Fruit fly (Drosophila melanogaster) whole organism, prepupa: ENCODE data around the gene RpL13A.

ENCODE experiments used
- Blimp-1 ChIP-seq: fragments of 200-800 bp; sonication (Bioruptor generic); optimal IDR thresholded peaks from 3 replicates; lab custom pipeline; 2017; ENCODE audit warnings: missing biosample characterization, missing genetic modification characterization, mild to moderate bottlenecking, moderate library complexity, missing genetic modification reagents
- CG11294 ChIP-seq: fragments of 200-800 bp; sonication (Bioruptor generic); IDR thresholded peaks from 2 replicates; pipeline ENCODE4 v1.3.6; 2022; ENCODE audit warnings: missing biosample characterization, missing genetic modification characterization
- CG11762 ChIP-seq: fragments of 200-800 bp; sonication (Bioruptor generic); optimal IDR thresholded peaks from 3 replicates; lab custom pipeline; 2016; ENCODE audit warnings: missing biosample characterization, missing genetic modification characterization; ENCODE audit not compliant: insufficient read depth
- CG11902 ChIP-seq: fragments of 200-800 bp; sonication (Bioruptor generic); optimal IDR thresholded peaks from 3 replicates; lab custom pipeline; 2016; ENCODE audit warnings: missing biosample characterization, missing genetic modification characterization
- CG1621 ChIP-seq: fragments of 200-800 bp; sonication (Bioruptor generic); optimal IDR thresholded peaks from 3 replicates; lab custom pipeline; 2018; ENCODE audit warnings: missing biosample characterization, mild to moderate bottlenecking, missing genetic modification characterization
- CG16779 ChIP-seq: fragments of 200-800 bp; sonication (Bioruptor generic); optimal IDR thresholded peaks from 3 replicates; lab custom pipeline; 2017; ENCODE audit warnings: missing biosample characterization, mild to moderate bottlenecking, missing genetic modification characterization
- CG3032 ChIP-seq: fragments of 200-800 bp; optimal IDR thresholded peaks from 2 replicates; lab custom pipeline; 2019; ENCODE audit warnings: missing biosample characterization, mild to moderate bottlenecking, missing genetic modification characterization, moderate library complexity
- CG31627 ChIP-seq: fragments of 200-800 bp; sonication (Bioruptor generic); optimal IDR thresholded peaks from 3 replicates; lab custom pipeline; 2016; ENCODE audit warnings: missing biosample characterization, missing genetic modification characterization
- CG34406 ChIP-seq: fragments of 200-800 bp; sonication (Bioruptor generic); optimal IDR thresholded peaks from 3 replicates; lab custom pipeline; 2016; ENCODE audit warnings: missing biosample characterization, missing genetic modification characterization
- CG3919 ChIP-seq: fragments of 200-800 bp; sonication (Bioruptor generic); optimal IDR thresholded peaks from 3 replicates; lab custom pipeline; 2016; ENCODE audit warnings: missing biosample characterization, missing genetic modification characterization
- CG4318 ChIP-seq: fragments of 200-800 bp; sonication (Bioruptor generic); optimal IDR thresholded peaks from 3 replicates; lab custom pipeline; 2017; ENCODE audit warnings: missing biosample characterization, mild to moderate bottlenecking, missing genetic modification characterization
- CG6163 ChIP-seq: fragments of 200-800 bp; sonication (Bioruptor generic); IDR thresholded peaks from 3 replicates; pipeline ENCODE4 v1.3.6; 2022; ENCODE audit warnings: missing biosample characterization, missing genetic modification characterization
- CG6792 ChIP-seq: fragments of 200-800 bp; sonication (Bioruptor generic); optimal IDR thresholded peaks from 3 replicates; lab custom pipeline; 2016; ENCODE audit warnings: missing biosample characterization, missing genetic modification characterization
- CG6808 ChIP-seq: fragments of 200-800 bp; sonication (Bioruptor generic); optimal IDR thresholded peaks from 3 replicates; lab custom pipeline; 2017; ENCODE audit warnings: missing biosample characterization, missing genetic modification characterization, mild to moderate bottlenecking, moderate library complexity, missing genetic modification reagents
- CG6854 ChIP-seq: fragments of 200-800 bp; sonication (Bioruptor generic); optimal IDR thresholded peaks from 2 replicates; lab custom pipeline; 2017; ENCODE audit warnings: missing biosample characterization, mild to moderate bottlenecking, missing genetic modification characterization
- CG7368 ChIP-seq: fragments of 200-800 bp; sonication (Bioruptor generic); optimal IDR thresholded peaks from 3 replicates; lab custom pipeline; 2016; ENCODE audit warnings: missing biosample characterization, missing genetic modification characterization
- CG8119 ChIP-seq: fragments of 200-800 bp; sonication (Bioruptor generic); IDR thresholded peaks from 3 replicates; pipeline ENCODE4 v1.3.6; 2022; ENCODE audit warnings: missing biosample characterization, missing genetic modification characterization
- CG8319 ChIP-seq: fragments of 200-800 bp; sonication (Bioruptor generic); optimal IDR thresholded peaks from 3 replicates; lab custom pipeline; 2016; ENCODE audit warnings: missing biosample characterization, missing genetic modification characterization
- CG8632 ChIP-seq: fragments of 200-800 bp; sonication (Bioruptor generic); optimal IDR thresholded peaks from 3 replicates; lab custom pipeline; 2016; ENCODE audit warnings: missing biosample characterization, missing genetic modification characterization
- Eip78C ChIP-seq: fragments of 200-800 bp; sonication (Bioruptor generic); peaks from one replicate; lab custom pipeline; 2016; ENCODE audit warnings: missing biosample characterization, missing genetic modification characterization
- Eip93F ChIP-seq: fragments of 200-800 bp; sonication (Bioruptor generic); optimal IDR thresholded peaks from 2 replicates; lab custom pipeline; 2016; ENCODE audit warnings: missing biosample characterization, mild to moderate bottlenecking, missing genetic modification characterization
- Ets96B ChIP-seq: fragments of 200-800 bp; optimal IDR thresholded peaks from 2 replicates; lab custom pipeline; 2019; ENCODE audit warnings: missing biosample characterization, mild to moderate bottlenecking, missing genetic modification characterization, moderate library complexity
- Hr38 ChIP-seq: sonication (Bioruptor generic); optimal IDR thresholded peaks from 2 replicates; lab custom pipeline; 2016; ENCODE audit warnings: missing biosample characterization, missing genetic modification characterization
- Hr4 ChIP-seq: fragments of 200-800 bp; sonication (Bioruptor generic); optimal IDR thresholded peaks from 3 replicates; lab custom pipeline; 2016; ENCODE audit warnings: missing biosample characterization, missing genetic modification characterization
- Met ChIP-seq: fragments of 200-800 bp; sonication (Bioruptor generic); optimal IDR thresholded peaks from 3 replicates; lab custom pipeline; 2016; ENCODE audit warnings: missing biosample characterization, missing genetic modification characterization
- OdsH ChIP-seq: fragments of 200-800 bp; sonication (Bioruptor generic); optimal IDR thresholded peaks from 3 replicates; lab custom pipeline; 2016; ENCODE audit warnings: missing biosample characterization, missing genetic modification characterization
- Smox ChIP-seq: fragments of 200-800 bp; sonication (Bioruptor generic); optimal IDR thresholded peaks from 3 replicates; lab custom pipeline; 2016; ENCODE audit warnings: missing biosample characterization, missing genetic modification characterization
- Sox102F ChIP-seq: fragments of 200-800 bp; sonication (Bioruptor generic); optimal IDR thresholded peaks from 2 replicates; lab custom pipeline; 2016; ENCODE audit warnings: missing biosample characterization, mild to moderate bottlenecking, missing genetic modification characterization
- Sox14 ChIP-seq: fragments of 200-800 bp; sonication (Bioruptor generic); optimal IDR thresholded peaks from 3 replicates; lab custom pipeline; 2016; ENCODE audit warnings: missing biosample characterization, missing genetic modification characterization
- Sox15 ChIP-seq: fragments of 200-800 bp; sonication (Bioruptor generic); optimal IDR thresholded peaks from 3 replicates; lab custom pipeline; 2016; ENCODE audit warnings: missing biosample characterization, missing genetic modification characterization
- achi ChIP-seq: fragments of 200-800 bp; sonication (Bioruptor generic); optimal IDR thresholded peaks from 3 replicates; lab custom pipeline; 2016; ENCODE audit warnings: missing biosample characterization, missing genetic modification characterization
- acj6 ChIP-seq: fragments of 200-800 bp; sonication (Bioruptor generic); optimal IDR thresholded peaks from 3 replicates; lab custom pipeline; 2016; ENCODE audit warnings: missing biosample characterization, missing genetic modification characterization
- cyc ChIP-seq: fragments of 200-800 bp; sonication (Bioruptor generic); optimal IDR thresholded peaks from 3 replicates; lab custom pipeline; 2016; ENCODE audit warnings: missing biosample characterization, missing genetic modification characterization
- dsx ChIP-seq: fragments of 200-800 bp; optimal IDR thresholded peaks from 3 replicates; lab custom pipeline; 2019; ENCODE audit warnings: missing biosample characterization, mild to moderate bottlenecking, missing genetic modification characterization, moderate library complexity; ENCODE audit not compliant: poor library complexity, severe bottlenecking
- esn ChIP-seq: fragments of 200-800 bp; sonication (Bioruptor generic); optimal IDR thresholded peaks from 2 replicates; lab custom pipeline; 2016; ENCODE audit warnings: missing biosample characterization, mild to moderate bottlenecking, missing genetic modification characterization, moderate library complexity
- fd59A ChIP-seq: fragments of 200-800 bp; sonication (Bioruptor generic); optimal IDR thresholded peaks from 2 replicates; lab custom pipeline; 2017; ENCODE audit warnings: missing biosample characterization, mild to moderate bottlenecking, missing genetic modification characterization, missing genetic modification reagents
- fd85E ChIP-seq: fragments of 200-800 bp; sonication (Bioruptor generic); optimal IDR thresholded peaks from 3 replicates; lab custom pipeline; 2016; ENCODE audit warnings: missing biosample characterization, missing genetic modification characterization
- fkh ChIP-seq: fragments of 200-800 bp; sonication (Bioruptor generic); optimal IDR thresholded peaks from 3 replicates; lab custom pipeline; 2017; ENCODE audit warnings: missing biosample characterization, mild to moderate bottlenecking, missing genetic modification characterization, moderate library complexity
- lz ChIP-seq: fragments of 200-800 bp; sonication (Bioruptor generic); optimal IDR thresholded peaks from 3 replicates; lab custom pipeline; 2016; ENCODE audit warnings: missing biosample characterization, missing genetic modification characterization
- net ChIP-seq: fragments of 200-800 bp; sonication (Bioruptor generic); optimal IDR thresholded peaks from 3 replicates; lab custom pipeline; 2016; ENCODE audit warnings: missing biosample characterization, missing genetic modification characterization
- pdm3 ChIP-seq: fragments of 200-800 bp; sonication (Bioruptor generic); optimal IDR thresholded peaks from 3 replicates; lab custom pipeline; 2016; ENCODE audit warnings: missing biosample characterization, missing genetic modification characterization
- salr ChIP-seq, 2 experiments: fragments of 200-800 bp; sonication (Bioruptor generic); optimal IDR thresholded peaks; 3 replicates each; lab custom pipeline; 2016 to 2018; ENCODE audit warnings: missing biosample characterization in 2 of 2, missing genetic modification characterization in 2 of 2, mild to moderate bottlenecking in 1 of 2
- ss ChIP-seq, 2 experiments: fragments of 200-800 bp; sonication (Bioruptor generic); optimal IDR thresholded peaks; 2 replicates in 1 of 2; 3 replicates in 1 of 2; lab custom pipeline; 2017 to 2018; ENCODE audit warnings: mild to moderate bottlenecking in 2 of 2, missing biosample characterization in 2 of 2, missing genetic modification characterization in 2 of 2, moderate library complexity in 1 of 2
- svp ChIP-seq: fragments of 200-800 bp; sonication (Bioruptor generic); peaks from one replicate; lab custom pipeline; 2016; ENCODE audit warnings: missing biosample characterization, missing genetic modification characterization
- topi ChIP-seq: fragments of 200-800 bp; sonication (Bioruptor generic); optimal IDR thresholded peaks from 3 replicates; lab custom pipeline; 2016; ENCODE audit warnings: missing biosample characterization, missing genetic modification characterization
- vri ChIP-seq: fragments of 200-800 bp; sonication (Bioruptor generic); optimal IDR thresholded peaks from 3 replicates; lab custom pipeline; 2016; ENCODE audit warnings: missing biosample characterization, mild to moderate bottlenecking, missing genetic modification characterization

RpL13A gene

DNA sequence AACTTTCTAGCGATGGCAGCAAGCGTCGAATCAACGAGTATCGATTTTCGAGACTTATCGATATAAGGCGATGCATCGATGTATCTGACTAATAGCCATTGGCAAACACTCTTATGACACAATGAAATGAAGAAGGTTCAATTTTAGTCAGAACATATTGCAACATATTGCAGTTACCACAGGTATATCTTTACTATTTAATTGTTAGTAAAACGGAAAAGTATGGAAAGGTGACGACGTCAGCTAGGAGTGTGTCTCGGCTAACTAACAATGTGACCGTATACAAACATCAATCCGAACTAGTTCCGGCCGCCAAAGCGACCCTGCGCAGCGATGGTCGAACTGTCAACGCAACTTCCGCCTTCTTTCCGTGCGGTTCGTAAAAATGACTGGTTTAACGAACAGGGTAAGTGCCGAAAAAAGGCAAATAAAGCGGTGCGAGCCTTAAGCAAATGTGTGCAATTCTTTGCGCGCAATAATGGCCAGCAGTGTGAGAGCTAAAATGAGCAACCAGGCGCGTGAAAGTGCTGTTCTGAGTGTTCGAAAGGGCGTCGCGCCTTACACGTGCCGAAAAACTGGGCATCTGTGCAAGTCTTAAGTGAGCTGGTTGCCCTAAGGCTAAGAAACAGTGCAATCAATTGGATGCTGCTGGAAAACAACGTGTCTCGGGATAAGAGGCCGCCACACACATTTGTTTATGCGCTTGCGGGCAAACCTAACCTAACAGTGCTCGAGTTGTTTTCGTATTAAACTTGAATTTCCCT lies at the start of gene RpL13A, which contains the start of the genes Dph4 and Spec2:
Gene RpL13A, plus strand, starts transcription at position 360 of the 764 bp plus-strand sequence.
Gene Dph4, minus strand, starts transcription at position 11 of the 764 bp plus-strand sequence.
Gene Spec2, minus strand, starts transcription at position 11 of the 764 bp plus-strand sequence.
- TF ChIP-seq CG3032 (tag; lab: Kevin White, UChicago) (peak; percentile 75), CG31627 (peak; percentile 80), Ets96B (tag; lab: Kevin White, UChicago) (peak; percentile 49), vri (no peak), CG6792 (GFP tag; lab: Kevin White, UChicago) (peak; percentile 72), esn (peak; percentile 92), CG8319 (GFP tag; lab: Kevin White, UChicago) (peak; percentile 73), cyc (GFP tag; lab: Kevin White, UChicago) (peak; percentile 83), fkh (GFP tag; lab: Kevin White, UChicago) (peak; percentile 82), CG6854 (GFP tag; lab: Kevin White, UChicago) (peak; percentile 95), CG4318 (GFP tag; lab: Kevin White, UChicago) (no peak), acj6 (GFP tag; lab: Kevin White, UChicago) (peak; percentile 83), Met (GFP tag; lab: Kevin White, UChicago) (peak; percentile 89), Sox102F (GFP tag; lab: Kevin White, UChicago) (peak; percentile 89), CG6163 (GFP tag; lab: Robert Waterston, UW) (no peak), pdm3 (GFP tag; lab: Kevin White, UChicago) (no peak), Smox (no peak), dsx (GFP tag; lab: Kevin White, UChicago) (peak; percentile 38), svp (GFP tag; lab: Kevin White, UChicago) (peak; percentile 86), fd59A (GFP tag; lab: Kevin White, UChicago) (peak; percentile 64), CG11294 (GFP tag; lab: Robert Waterston, UW) (no peak), Sox14 (peak; percentile 81), topi (peak; percentile 79), CG11762 (peak; percentile 67), achi (peak; percentile 100), CG1621 (tag; lab: Kevin White, UChicago) (peak; percentile 83), salr (GFP tag; optimal IDR thresholded peaks at IDR 0.05; lab: Kevin White, UChicago) (peak in 1 of 2 experiments; percentile 91), Sox15 (GFP tag; lab: Kevin White, UChicago) (peak; percentile 23), Blimp-1 (peak; percentile 72), OdsH (GFP tag; lab: Kevin White, UChicago) (no peak), CG3919 (peak; percentile 94), CG7368 (peak; percentile 86), CG11902 (GFP tag; lab: Kevin White, UChicago) (peak; percentile 48), CG8119 (no peak), Eip93F (peak; percentile 8), Eip78C (GFP tag; lab: Kevin White, UChicago) (peak; percentile 96), Hr38 (no peak), CG16779 (tag; lab: Kevin White, UChicago) (peak; percentile 67), lz (peak; percentile 91), CG6808 (peak; percentile 83), net (GFP tag; lab: Kevin White, UChicago) (peak; percentile 93), ss (GFP tag; optimal IDR thresholded peaks at IDR 0.05; lab: Kevin White, UChicago) (peak; percentile 54 to 90), fd85E (GFP tag; lab: Kevin White, UChicago) (no peak), CG8632 (GFP tag; lab: Kevin White, UChicago) (peak; percentile 60), Hr4 (GFP tag; lab: Kevin White, UChicago) (no peak), CG34406 (peak; percentile 83)
